Fruit fly (Drosophila melanogaster) whole organism, wandering third instar larva: ENCODE data around the gene dpr19.

Experiments used
- CG32264 ChIP-seq: fragments of 200-800 bp; sonication (Bioruptor generic); optimal IDR thresholded peaks from 2 replicates; lab custom pipeline; 2016; ENCODE audit warnings: missing biosample characterization, missing genetic modification characterization
- CrebA ChIP-seq: fragments of 200-800 bp; sonication (Bioruptor generic); optimal IDR thresholded peaks from 2 replicates; lab custom pipeline; 2016; ENCODE audit warnings: missing biosample characterization, mild to moderate bottlenecking, missing genetic modification characterization, borderline replicate concordance
- Dfd ChIP-seq: fragments of >200 bp; optimal IDR thresholded peaks from 2 replicates; lab custom pipeline; 2017; ENCODE audit warnings: missing biosample characterization, missing genetic modification characterization
- GATAd ChIP-seq: sonication (Bioruptor generic); optimal IDR thresholded peaks from 2 replicates; lab custom pipeline; 2016; ENCODE audit warnings: missing biosample characterization, missing genetic modification characterization
- HLH106 ChIP-seq: fragments of 200-800 bp; optimal IDR thresholded peaks from 3 replicates; lab custom pipeline; 2019; ENCODE audit warnings: missing biosample characterization, mild to moderate bottlenecking, missing genetic modification characterization, moderate library complexity
- Hr83 ChIP-seq: fragments of 200-300 bp; sonication (Bioruptor generic); optimal IDR thresholded peaks from 2 replicates; lab custom pipeline; 2016; ENCODE audit warnings: missing biosample characterization, mild to moderate bottlenecking, missing genetic modification characterization, moderate library complexity; ENCODE audit not compliant: poor library complexity, severe bottlenecking
- Jra ChIP-seq: sonication (Bioruptor generic); optimal IDR thresholded peaks from 2 replicates; lab custom pipeline; 2016; ENCODE audit warnings: missing biosample characterization, missing genetic modification characterization
- Mio ChIP-seq: sonication (Bioruptor generic); optimal IDR thresholded peaks from 2 replicates; lab custom pipeline; 2016; ENCODE audit warnings: missing biosample characterization, missing genetic modification characterization
- Myc ChIP-seq: fragments of >200 bp; optimal IDR thresholded peaks from 2 replicates; lab custom pipeline; 2017
- N ChIP-seq: fragments of >200 bp; optimal IDR thresholded peaks from 2 replicates; lab custom pipeline; 2018; ENCODE audit warnings: missing biosample characterization, missing external identifiers, missing genetic modification characterization
- OdsH ChIP-seq: fragments of 200-800 bp; sonication (Bioruptor generic); optimal IDR thresholded peaks from 2 replicates; lab custom pipeline; 2016; ENCODE audit warnings: missing biosample characterization, mild to moderate bottlenecking, missing genetic modification characterization
- Sp1 ChIP-seq: fragments of 200-800 bp; sonication (Bioruptor generic); optimal IDR thresholded peaks from 3 replicates; lab custom pipeline; 2019; ENCODE audit warnings: missing biosample characterization, mild to moderate bottlenecking, missing genetic modification characterization, moderate library complexity
- Vsx2 ChIP-seq: fragments of 200-300, 225-300 bp; sonication (Bioruptor generic); optimal IDR thresholded peaks from 2 replicates; lab custom pipeline; 2018; ENCODE audit warnings: missing biosample characterization, missing genetic modification characterization; ENCODE audit not compliant: partially characterized antibody
- br ChIP-seq: fragments of 200-800 bp; sonication (Bioruptor generic); optimal IDR thresholded peaks from 2 replicates; lab custom pipeline; 2016; ENCODE audit warnings: missing biosample characterization, missing genetic modification characterization
- brk ChIP-seq: fragments of 200-800 bp; sonication (Bioruptor generic); optimal IDR thresholded peaks from 2 replicates; lab custom pipeline; 2016; ENCODE audit warnings: missing biosample characterization, mild to moderate bottlenecking, missing genetic modification characterization
- dl ChIP-seq, 2 experiments: fragments of 175-275, 200-275 bp in 1 of 2; fragments of 200-275 bp in 1 of 2; sonication (Bioruptor generic); optimal IDR thresholded peaks; lab custom pipeline; 2018; ENCODE audit warnings: mild to moderate bottlenecking in 2 of 2, missing biosample characterization in 2 of 2, missing genetic modification characterization in 2 of 2, moderate library complexity in 2 of 2; ENCODE audit not compliant: partially characterized antibody in 2 of 2, insufficient read depth in 1 of 2
- dmrt93B ChIP-seq: fragments of 200-800 bp; sonication (Bioruptor generic); optimal IDR thresholded peaks from 2 replicates; lab custom pipeline; 2018; ENCODE audit warnings: missing biosample characterization, mild to moderate bottlenecking, missing genetic modification characterization
- dsf ChIP-seq: sonication (Bioruptor generic); optimal IDR thresholded peaks from 2 replicates; lab custom pipeline; 2016; ENCODE audit warnings: missing biosample characterization, missing genetic modification characterization, borderline replicate concordance
- ey ChIP-seq: fragments of 200-800 bp; sonication (Bioruptor generic); optimal IDR thresholded peaks from 2 replicates; lab custom pipeline; 2016; ENCODE audit warnings: missing biosample characterization, missing genetic modification characterization
- foxo ChIP-seq, 2 experiments: fragments of 200-800 bp; sonication (Bioruptor generic); optimal IDR thresholded peaks; 2 replicates in 1 of 2; 3 replicates in 1 of 2; lab custom pipeline; 2016 to 2017; ENCODE audit warnings: missing biosample characterization in 2 of 2, missing genetic modification characterization in 2 of 2
- fru ChIP-seq: fragments of 200-800 bp; sonication (Bioruptor generic); optimal IDR thresholded peaks from 3 replicates; lab custom pipeline; 2016; ENCODE audit warnings: missing biosample characterization, mild to moderate bottlenecking, missing genetic modification characterization
- h ChIP-seq: fragments of 200-800 bp; sonication (Bioruptor generic); optimal IDR thresholded peaks from 3 replicates; lab custom pipeline; 2016; ENCODE audit warnings: missing biosample characterization, mild to moderate bottlenecking, missing genetic modification characterization
- jim ChIP-seq: fragments of 175-275, 200-325 bp; sonication (Bioruptor generic); optimal IDR thresholded peaks from 2 replicates; lab custom pipeline; 2016; ENCODE audit warnings: missing biosample characterization, mild to moderate bottlenecking, missing genetic modification characterization
- pan ChIP-seq: fragments of >200 bp; optimal IDR thresholded peaks from 2 replicates; lab custom pipeline; 2017
- psq ChIP-seq: fragments of 200-800 bp; sonication (Bioruptor generic); optimal IDR thresholded peaks from 3 replicates; lab custom pipeline; 2017; ENCODE audit warnings: missing biosample characterization, mild to moderate bottlenecking, missing genetic modification characterization, moderate library complexity
- rgr ChIP-seq: fragments of 200-800 bp; sonication (Bioruptor generic); optimal IDR thresholded peaks from 3 replicates; lab custom pipeline; 2016; ENCODE audit warnings: missing biosample characterization, mild to moderate bottlenecking, missing genetic modification characterization
- sage ChIP-seq: fragments of 200-800 bp; sonication (Bioruptor generic); optimal IDR thresholded peaks from 2 replicates; lab custom pipeline; 2016; ENCODE audit warnings: missing biosample characterization, mild to moderate bottlenecking, missing genetic modification characterization
- sv ChIP-seq: fragments of 200-800 bp; sonication (Bioruptor generic); optimal IDR thresholded peaks from 3 replicates; lab custom pipeline; 2016; ENCODE audit warnings: missing biosample characterization, missing genetic modification characterization
- tai ChIP-seq: sonication (Bioruptor generic); optimal IDR thresholded peaks from 2 replicates; lab custom pipeline; 2016; ENCODE audit warnings: missing biosample characterization, missing genetic modification characterization
- usp ChIP-seq: fragments of >200 bp; optimal IDR thresholded peaks from 2 replicates; lab custom pipeline; 2017; ENCODE audit warnings: missing biosample characterization, missing genetic modification characterization
- woc ChIP-seq: sonication (Bioruptor generic); optimal IDR thresholded peaks from 2 replicates; lab custom pipeline; 2016; ENCODE audit warnings: missing biosample characterization, mild to moderate bottlenecking, missing genetic modification characterization

The dpr19 gene

dm6 chr2L:10364229-10364628 is 11.7 kb upstream of the dpr19 start, which contains the start of gene lft:
lft (plus strand) TSS chr2L:10364471.
- no peak for TF ChIP-seq dsf (GFP tag; lab: Kevin White, UChicago)
- no peak for TF ChIP-seq foxo (GFP tag; optimal IDR thresholded peaks at IDR 0.05; lab: Kevin White, UChicago)
- TF ChIP-seq Myc = peak; percentile 69
- TF ChIP-seq woc (GFP tag; lab: Kevin White, UChicago) = peak; percentile 60
- peak; percentile 85 for TF ChIP-seq fru (GFP tag; lab: Kevin White, UChicago)
- TF ChIP-seq OdsH (GFP tag; lab: Kevin White, UChicago) = no peak

- TF ChIP-seq dmrt93B = no peak
- TF ChIP-seq Sp1 (GFP tag; lab: Kevin White, UChicago) = peak; percentile 30
- peak; percentile 64 for TF ChIP-seq woc (GFP tag; lab: Kevin White, UChicago)
Measured at dm6 chr2L:10366525-10366924, 9.4 kb upstream of the dpr19 start, which contains the start of gene CG5056. CG5056 (plus strand) TSS chr2L:10366692.

dm6 chr2L:10372297-10372696 is 3.7 kb upstream of the dpr19 start:
- no peak for TF ChIP-seq CG32264 (GFP tag; lab: Kevin White, UChicago)
- TF ChIP-seq tai (GFP tag; lab: Kevin White, UChicago) = no peak
- no peak for TF ChIP-seq ey (GFP tag; lab: Kevin White, UChicago)
- no peak for TF ChIP-seq N
- TF ChIP-seq usp (GFP tag; lab: Kevin White, UChicago) = no peak
- no peak for TF ChIP-seq woc (GFP tag; lab: Kevin White, UChicago)
- no peak for TF ChIP-seq rgr (GFP tag; lab: Kevin White, UChicago)
- no peak for TF ChIP-seq Jra
- TF ChIP-seq sage (GFP tag; lab: Kevin White, UChicago) = no peak
- no peak for TF ChIP-seq psq (GFP tag; lab: Kevin White, UChicago)
- TF ChIP-seq CrebA = no peak
- no peak for TF ChIP-seq HLH106
- TF ChIP-seq OdsH (GFP tag; lab: Kevin White, UChicago) = no peak
- no peak for TF ChIP-seq jim (GFP tag; lab: Kevin White, UChicago)
- no peak for TF ChIP-seq dmrt93B
- TF ChIP-seq brk (GFP tag; lab: Kevin White, UChicago) = no peak
- TF ChIP-seq br = no peak
- no peak for TF ChIP-seq sv
- TF ChIP-seq Vsx2 (GFP tag; lab: Kevin White, UChicago) = no peak
- TF ChIP-seq Myc = no peak

dm6 chr2L:10373605-10374269 is 2.2 kb upstream of the dpr19 start, which contains the start of gene rho-5:
rho-5 (minus strand) TSS chr2L:10373900.
- no peak for TF ChIP-seq foxo (GFP tag; optimal IDR thresholded peaks at IDR 0.05; lab: Kevin White, UChicago)
- TF ChIP-seq HLH106 = no peak
- no peak for TF ChIP-seq Hr83 (GFP tag; lab: Kevin White, UChicago)
- no peak for TF ChIP-seq GATAd (GFP tag; lab: Kevin White, UChicago)
- TF ChIP-seq Dfd (GFP tag; lab: Kevin White, UChicago) = no peak
- TF ChIP-seq OdsH (GFP tag; lab: Kevin White, UChicago) = no peak
- no peak for TF ChIP-seq sage (GFP tag; lab: Kevin White, UChicago)
- no peak for TF ChIP-seq ey (GFP tag; lab: Kevin White, UChicago)
- no peak for TF ChIP-seq psq (GFP tag; lab: Kevin White, UChicago)
- TF ChIP-seq brk (GFP tag; lab: Kevin White, UChicago) = no peak
- no peak for TF ChIP-seq fru (GFP tag; lab: Kevin White, UChicago)
- TF ChIP-seq Mio (GFP tag; lab: Kevin White, UChicago) = no peak
- TF ChIP-seq pan (lab: Kevin White, UChicago) = no peak
- no peak for TF ChIP-seq N
- no peak for TF ChIP-seq h
- no peak for TF ChIP-seq Vsx2 (GFP tag; lab: Kevin White, UChicago)
- TF ChIP-seq sv = no peak
- no peak for TF ChIP-seq dl (GFP tag; optimal IDR thresholded peaks at IDR 0.05; lab: Kevin White, UChicago; ENCODE audit: insufficient read depth in 1 of 2, partially characterized antibody in 2 of 2)
- TF ChIP-seq CG32264 (GFP tag; lab: Kevin White, UChicago) = no peak
